Worm (Caenorhabditis elegans): Measurements from ENCODE around the gene col-156.

The col-156 gene

DNA sequence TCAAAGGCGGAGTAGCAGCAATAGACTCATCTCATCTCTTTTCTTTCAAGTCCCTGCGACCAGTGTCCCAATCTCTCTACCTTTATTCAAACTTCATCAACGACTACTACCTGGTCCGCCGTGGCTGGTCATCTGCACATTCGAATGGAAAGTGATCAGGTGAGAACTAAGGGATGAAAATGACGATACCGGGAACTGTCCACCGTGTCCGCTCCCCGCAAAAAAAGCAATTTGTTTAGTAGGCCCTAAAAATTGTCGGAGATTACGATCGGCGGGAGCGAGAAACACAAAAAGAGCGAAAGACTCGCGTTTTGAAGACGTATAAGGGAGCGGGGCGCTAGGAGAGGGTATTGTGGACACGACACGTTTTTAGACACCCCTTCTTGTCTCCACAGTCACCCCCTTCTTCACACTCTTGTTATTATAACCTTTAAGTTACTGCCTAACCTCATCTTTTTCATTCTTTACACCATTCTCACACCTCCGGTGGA, 12.9 kb upstream of the col-156 start, which contains the start of gene zipt-16:
Gene zipt-16 (plus strand): TSS at position 51 of the 491 bp plus-strand sequence.
- TF ChIP-seq unc-62 (GFP tag; optimal IDR thresholded peaks at IDR 0.05) = no peak

DNA sequence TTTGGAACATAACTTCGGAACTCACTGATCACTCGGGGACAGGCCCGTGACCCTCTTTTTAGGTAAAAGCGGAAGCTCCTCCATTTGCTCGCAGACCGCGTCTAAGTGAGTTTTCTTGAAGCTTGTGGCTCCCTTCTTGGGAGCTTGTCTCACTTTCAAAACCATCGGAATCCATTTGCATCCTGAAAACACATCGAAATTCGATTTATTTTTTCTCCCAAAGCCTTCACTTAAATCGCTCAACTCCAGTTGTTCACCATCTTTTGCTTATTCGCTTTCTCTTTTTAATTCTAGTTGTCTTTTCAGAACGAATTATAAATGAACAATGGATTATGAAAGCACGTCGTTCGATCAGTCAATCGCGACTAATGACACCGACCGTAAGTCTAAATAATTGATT, 9.1 kb upstream of the col-156 start, which contains the start of gene T11F9.1:
Gene T11F9.1 (plus strand): TSS at position 301 of the 400 bp plus-strand sequence.
- no peak for TF ChIP-seq unc-62 (GFP tag; optimal IDR thresholded peaks at IDR 0.05)

DNA sequence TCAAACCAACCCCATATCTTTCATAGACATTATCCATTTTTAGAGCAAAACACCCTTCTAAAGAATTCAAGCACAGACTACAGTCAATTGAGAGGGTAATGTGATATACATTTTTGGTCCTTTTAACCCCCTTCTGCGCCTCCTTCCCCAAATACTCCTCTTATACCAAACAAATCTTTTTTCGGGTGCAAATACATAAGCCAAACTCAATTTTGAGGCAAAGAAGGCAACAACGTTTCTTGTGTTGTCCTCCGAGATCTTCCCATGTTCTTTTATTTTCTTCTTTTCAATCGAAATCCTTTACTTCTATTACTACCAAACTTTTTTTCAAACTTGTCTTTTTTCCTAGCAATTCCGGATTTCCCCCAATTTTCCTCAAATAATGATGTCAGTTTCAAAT, 4.8 kb upstream of the col-156 start:
- no peak for TF ChIP-seq unc-62 (GFP tag; optimal IDR thresholded peaks at IDR 0.05)

DNA sequence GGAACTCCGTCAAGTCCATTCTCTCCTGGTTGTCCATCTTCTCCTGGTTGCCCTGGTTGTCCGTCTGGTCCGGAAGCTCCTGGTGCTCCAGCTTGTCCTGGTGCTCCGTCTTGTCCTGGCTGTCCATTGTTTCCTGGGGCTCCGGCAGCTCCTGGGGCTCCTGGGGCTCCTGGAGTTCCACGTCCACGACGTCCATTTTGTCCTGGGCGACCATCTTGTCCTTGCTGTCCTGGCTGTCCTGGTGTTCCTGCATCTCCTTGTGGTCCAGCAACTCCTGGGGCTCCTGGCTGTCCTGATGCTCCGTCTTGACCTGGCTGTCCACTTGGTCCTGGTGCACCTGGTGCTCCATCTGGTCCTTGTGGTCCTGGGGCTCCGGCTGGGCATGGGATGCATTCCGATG, 753 bp downstream of the col-156 start:
- TF ChIP-seq unc-62 (GFP tag; optimal IDR thresholded peaks at IDR 0.05) = no peak

DNA sequence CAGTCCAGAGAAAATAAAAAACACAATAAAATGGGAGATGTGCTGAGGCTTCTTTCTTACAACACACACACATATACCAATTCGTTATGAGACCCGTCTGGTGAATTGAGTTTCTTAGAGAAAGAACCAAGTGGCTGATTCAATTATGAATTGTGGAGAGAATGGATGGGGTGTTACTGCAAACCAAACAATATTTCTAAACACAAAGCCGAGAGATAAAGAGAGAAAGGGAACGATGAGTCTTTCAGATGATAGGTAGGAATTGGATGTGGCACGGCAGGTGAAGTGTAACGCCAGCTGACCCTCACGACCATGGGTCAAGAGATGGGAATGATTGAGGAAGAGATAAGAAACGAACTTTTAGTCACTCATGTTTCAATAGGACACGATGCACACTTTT, 3.9 kb downstream of the col-156 start, which contains the start of gene mig-17:
Gene mig-17 (plus strand): TSS at position 389 of the 400 bp plus-strand sequence.
- TF ChIP-seq unc-62 (GFP tag; optimal IDR thresholded peaks at IDR 0.05) = no peak

DNA sequence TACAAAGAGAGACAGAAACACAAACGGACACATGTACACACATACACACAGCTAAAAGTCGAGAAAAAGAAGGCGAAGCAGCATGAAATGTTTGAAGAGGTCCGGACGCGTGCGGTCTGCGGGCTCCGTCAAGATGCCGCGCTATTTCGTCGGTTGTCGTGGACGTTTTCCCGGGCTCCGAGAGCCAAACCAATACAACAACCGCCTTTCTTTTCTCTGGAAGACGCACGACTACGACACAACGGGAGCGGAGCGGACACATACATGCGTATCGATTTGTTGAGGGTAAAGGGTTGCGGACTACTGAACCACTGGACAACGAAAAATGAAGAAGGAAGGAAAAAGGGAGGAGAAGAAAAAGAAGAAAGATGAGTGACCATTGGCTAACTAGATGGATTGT, 4.8 kb downstream of the col-156 start:
- TF ChIP-seq unc-62 (GFP tag; optimal IDR thresholded peaks at IDR 0.05) = no peak

DNA sequence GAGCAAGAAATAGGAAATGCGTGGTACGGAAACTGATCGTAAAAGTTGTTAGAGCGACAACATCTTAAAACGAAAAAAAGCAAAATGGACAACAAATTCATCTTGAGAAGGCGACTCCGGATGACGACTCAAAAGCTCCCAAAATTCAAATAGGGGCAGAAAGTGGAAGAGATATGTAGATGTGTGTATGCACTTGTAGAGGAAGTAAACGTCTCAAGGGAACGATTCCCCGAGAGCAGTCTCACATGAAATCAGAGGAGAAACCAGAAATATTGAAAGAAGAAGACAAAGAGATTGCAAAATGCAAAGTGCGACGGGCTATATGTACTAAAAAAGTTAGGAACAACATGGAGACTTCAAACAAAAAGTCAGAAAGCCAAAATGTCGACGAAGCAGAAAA, 6.7 kb downstream of the col-156 start, which contains the start of gene F57B7.2:
Gene F57B7.2 (minus strand): TSS at position 101 of the 400 bp plus-strand sequence.
- no peak for TF ChIP-seq unc-62 (GFP tag; optimal IDR thresholded peaks at IDR 0.05)

DNA sequence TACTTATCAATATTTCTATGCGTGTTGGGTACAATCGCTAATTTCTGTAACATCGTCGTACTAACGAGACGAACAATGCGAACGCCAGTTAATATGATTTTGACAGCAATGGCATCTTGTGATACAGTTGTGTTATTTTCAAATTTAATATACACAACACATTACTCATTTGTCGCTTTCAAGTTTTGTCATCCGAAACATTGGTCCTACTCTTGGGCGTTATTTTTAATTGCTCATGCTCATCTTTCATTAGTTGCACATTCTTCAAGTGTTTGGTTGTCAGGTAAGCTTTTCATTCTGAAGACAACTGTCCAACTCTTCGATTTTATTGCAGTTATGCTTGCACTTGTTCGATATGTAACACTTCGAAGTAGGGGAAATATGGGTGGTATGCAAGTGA, 11.0 kb downstream of the col-156 start:
- no peak for TF ChIP-seq unc-62 (GFP tag; optimal IDR thresholded peaks at IDR 0.05)

DNA sequence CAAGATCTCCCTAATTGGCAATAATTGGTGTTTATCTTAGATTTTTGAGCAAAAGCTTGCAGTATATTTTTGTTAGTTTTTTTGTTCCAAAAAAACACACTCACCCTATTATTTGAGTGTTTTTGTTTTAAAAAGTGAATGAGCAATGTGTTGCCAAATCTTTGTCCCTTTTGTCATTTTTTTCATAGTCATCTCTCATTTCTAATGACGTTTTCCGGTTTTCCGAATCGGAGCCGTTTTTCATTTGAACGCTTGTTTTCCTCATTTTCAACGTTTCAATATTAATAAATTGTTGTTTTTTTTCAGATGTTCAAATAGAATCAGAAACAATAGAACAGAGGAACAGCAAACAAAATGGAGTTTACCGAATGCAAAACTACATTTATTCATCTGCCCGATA, 11.7 kb downstream of the col-156 start, which contains the start of gene dmsr-1:
Gene dmsr-1 (plus strand): TSS at position 301 of the 400 bp plus-strand sequence.
- no peak for TF ChIP-seq unc-62 (GFP tag; optimal IDR thresholded peaks at IDR 0.05)

DNA sequence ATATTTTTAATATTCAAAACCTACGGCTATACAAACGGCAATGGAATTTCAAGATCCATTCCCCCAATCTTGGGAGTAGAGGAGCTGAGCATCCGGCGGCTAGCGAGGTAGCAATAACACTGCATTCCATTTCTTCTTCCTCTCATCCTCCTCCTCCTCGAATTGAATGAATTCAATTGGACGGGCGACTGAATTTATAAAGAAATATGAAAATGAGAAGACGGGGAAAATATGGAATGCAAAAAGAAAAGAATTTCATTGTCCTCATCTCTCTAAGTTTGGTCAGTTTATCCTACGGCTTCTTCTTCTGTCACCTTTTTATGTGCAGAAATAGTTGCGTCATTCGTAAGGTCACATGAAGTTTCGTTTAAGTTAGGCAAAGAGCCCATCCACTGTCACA, 13.8 kb downstream of the col-156 start:
- TF ChIP-seq unc-62 (GFP tag; optimal IDR thresholded peaks at IDR 0.05) = no peak

DNA sequence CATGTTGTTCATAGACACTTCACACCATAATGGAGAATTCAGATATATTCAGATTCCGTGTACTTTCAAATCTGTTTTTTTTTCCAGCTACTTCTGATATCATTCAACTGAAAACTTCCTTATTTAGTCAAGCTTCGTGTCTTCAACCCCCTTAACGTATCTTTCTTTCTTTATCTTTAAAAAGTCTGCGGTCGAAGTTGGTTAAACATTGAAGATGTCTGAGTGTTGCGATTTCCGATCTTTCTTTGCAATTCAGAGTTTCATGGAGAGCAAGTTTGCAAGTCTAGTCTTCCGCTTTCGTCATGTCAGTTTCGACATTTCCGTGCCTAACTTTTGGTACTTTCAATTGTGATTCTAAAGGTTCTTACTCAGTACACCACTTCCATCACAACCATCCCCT, 14.9 kb downstream of the col-156 start:
- TF ChIP-seq unc-62 (GFP tag; optimal IDR thresholded peaks at IDR 0.05) = no peak

DNA sequence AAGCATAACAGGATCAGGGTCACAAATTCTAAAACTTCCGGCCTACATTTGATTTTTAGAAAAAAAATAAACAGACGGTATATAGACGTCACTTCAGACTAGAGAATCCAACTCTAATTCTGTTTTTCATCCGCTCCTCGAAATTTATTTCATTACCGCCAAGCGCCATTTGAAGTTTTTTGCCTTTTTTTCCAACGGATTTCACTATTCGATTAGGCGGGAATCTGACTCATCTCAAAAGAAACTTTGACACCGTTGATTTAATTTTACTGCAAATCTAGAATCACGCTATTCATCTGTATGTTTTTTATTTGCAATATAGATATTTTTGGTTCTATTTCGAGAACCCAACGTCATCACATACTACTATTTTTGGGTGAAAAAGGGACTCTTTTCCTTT, 19.3 kb downstream of the col-156 start:
- no peak for TF ChIP-seq unc-62 (GFP tag; optimal IDR thresholded peaks at IDR 0.05)

DNA sequence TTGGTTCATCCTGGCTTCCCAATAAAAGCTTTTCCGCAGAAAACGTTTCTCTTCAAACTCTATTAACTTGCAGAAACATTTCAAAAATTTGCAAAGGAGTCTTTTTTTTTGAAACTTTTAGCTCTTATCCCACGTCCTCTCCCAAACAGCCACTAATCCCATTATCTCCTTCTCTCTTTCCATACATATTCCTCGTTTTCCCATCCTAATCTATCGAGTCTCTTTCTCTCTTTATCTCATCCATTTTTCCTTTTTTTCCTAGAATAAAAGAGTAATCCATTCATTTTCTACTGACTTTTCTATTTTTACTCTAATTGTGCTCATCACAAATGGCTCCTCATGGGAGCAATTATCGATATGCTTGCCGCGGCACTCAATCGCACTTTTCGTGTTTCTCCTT, 21.4 kb downstream of the col-156 start:
- TF ChIP-seq unc-62 (GFP tag; optimal IDR thresholded peaks at IDR 0.05) = no peak

DNA sequence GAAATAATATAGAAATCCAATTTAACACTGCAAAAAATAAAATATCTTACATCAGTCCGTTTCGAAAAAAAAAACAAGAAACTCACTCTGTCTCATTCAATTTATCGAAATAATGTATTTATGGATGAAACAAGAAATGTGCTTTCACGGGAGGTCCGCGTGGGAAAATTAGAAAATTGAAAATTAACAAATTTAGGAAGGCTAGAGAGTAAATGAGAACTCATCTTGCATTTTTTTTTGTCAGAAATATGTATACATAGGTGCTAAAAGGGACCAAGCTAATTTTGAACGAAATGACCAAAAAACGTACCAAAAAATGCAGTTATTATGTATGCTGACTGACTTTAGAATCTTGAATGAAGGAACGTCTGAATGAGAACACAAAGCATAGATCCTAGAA, 25.6 kb downstream of the col-156 start, which contains the start of gene T26H10.2:
Gene T26H10.2 (minus strand): TSS at position 101 of the 400 bp plus-strand sequence.
- TF ChIP-seq unc-62 (GFP tag; optimal IDR thresholded peaks at IDR 0.05) = no peak

DNA sequence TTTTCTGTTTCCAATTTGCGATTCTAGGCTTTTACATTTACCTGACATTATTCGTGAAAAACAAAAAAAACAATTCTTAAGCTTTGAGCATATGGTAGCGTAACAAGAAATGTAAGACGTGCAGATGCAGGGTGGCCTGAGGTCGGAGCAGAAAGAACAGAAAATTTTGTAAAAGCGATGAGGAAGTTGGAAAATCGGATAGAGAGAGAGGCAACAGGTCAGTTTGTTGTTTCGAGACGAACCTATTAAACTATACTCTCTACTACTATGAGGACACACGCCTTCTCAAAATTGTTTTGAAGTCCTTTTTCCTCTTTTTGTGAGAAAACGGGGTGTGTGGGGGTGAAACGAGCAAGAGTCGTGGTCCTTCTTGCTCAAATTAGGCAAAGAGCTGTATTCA, 28.6 kb downstream of the col-156 start, which contains the start of gene des-2:
Gene des-2 (minus strand): TSS at position 101 of the 400 bp plus-strand sequence.
- TF ChIP-seq unc-62 (GFP tag; optimal IDR thresholded peaks at IDR 0.05) = no peak

DNA sequence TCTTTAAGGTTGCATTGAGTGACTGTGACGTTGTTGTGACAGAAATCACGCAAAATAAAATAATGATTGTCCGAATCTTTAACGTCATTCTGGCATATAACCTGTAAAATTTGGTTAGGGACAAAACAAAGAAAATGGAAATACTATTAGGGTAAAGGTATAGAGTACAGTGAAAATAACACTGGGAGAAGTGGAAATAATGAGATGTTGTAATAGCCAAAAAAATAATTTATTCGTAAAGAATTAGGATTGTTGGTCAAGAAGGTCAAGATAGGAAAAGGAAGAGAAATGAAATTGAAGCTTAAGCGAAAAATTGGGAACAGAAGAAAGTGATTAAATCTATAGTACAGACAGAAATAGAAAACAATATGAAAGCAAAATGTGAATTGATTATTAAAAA, 35.1 kb downstream of the col-156 start, which contains the start of gene deg-3:
Gene deg-3 (minus strand): TSS at position 101 of the 400 bp plus-strand sequence.
- TF ChIP-seq unc-62 (GFP tag; optimal IDR thresholded peaks at IDR 0.05) = no peak

DNA sequence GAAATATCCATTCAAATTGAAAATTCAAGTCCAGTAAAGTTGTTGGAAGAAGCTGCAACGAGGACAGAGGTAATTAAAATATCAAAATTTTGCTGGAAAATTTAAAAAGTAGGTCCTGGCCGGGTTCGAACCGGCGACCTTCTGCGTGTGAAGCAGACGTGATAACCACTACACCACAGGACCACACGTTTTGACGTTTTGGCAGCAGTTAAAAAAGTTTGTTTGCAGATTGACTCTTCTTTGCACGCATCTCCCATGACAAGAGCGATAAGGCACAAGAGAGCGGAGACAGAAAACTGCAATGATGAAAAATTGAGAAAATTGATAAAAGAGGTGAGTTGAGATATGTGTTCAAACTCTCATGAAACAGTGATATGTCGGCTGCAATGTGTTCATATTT, 38.0 kb downstream of the col-156 start:
- TF ChIP-seq unc-62 (GFP tag; optimal IDR thresholded peaks at IDR 0.05) = no peak
